Worm (Caenorhabditis elegans): ENCODE measurements around the gene str-79.

The str-79 gene

DNA sequence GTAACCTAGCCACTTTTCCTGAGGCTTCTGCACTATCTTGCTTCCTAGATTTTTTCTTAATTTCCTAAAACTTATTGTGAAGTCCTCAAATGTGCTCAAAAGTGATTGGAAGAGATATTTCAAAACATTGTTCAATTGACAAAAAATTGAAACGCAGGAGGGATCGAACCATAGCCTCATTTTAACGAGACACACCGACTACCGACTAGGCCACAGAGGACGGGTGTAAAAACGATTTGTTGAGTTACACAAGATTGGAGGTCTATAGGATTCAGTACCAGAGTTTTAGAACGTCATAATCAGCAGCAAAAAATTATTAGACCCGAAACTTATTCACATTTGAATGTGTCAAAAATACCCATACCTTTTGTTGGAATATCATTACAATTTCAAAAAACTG lies 30.4 kb upstream of the str-79 start:
- TF ChIP-seq nhr-11 (tag; optimal IDR thresholded peaks at IDR 0.05) (no peak), zag-1 (tag; optimal IDR thresholded peaks at IDR 0.05) (no peak), elt-1 (tag; optimal IDR thresholded peaks at IDR 0.05) (no peak), nhr-43 (tag; optimal IDR thresholded peaks at IDR 0.05; ENCODE audit: poor library complexity, severe bottlenecking) (no peak), unc-62 (GFP tag; optimal IDR thresholded peaks at IDR 0.05) (no peak), mdl-1 (tag; optimal IDR thresholded peaks at IDR 0.05) (no peak), fkh-10 (GFP tag; optimal IDR thresholded peaks at IDR 0.05) (no peak), nhr-77 (tag; optimal IDR thresholded peaks at IDR 0.05) (no peak), ztf-11 (tag; optimal IDR thresholded peaks at IDR 0.05) (no peak), fos-1 (tag; optimal IDR thresholded peaks at IDR 0.05) (no peak), nhr-23 (tag; optimal IDR thresholded peaks at IDR 0.05) (no peak), egl-27 (tag; optimal IDR thresholded peaks at IDR 0.05) (no peak), lin-15B (tag; optimal IDR thresholded peaks at IDR 0.05) (no peak), nhr-25 (tag; optimal IDR thresholded peaks at IDR 0.05) (no peak), tbx-2 (tag; optimal IDR thresholded peaks at IDR 0.05) (no peak), nfya-1 (tag; optimal IDR thresholded peaks at IDR 0.05; ENCODE audit: insufficient read depth) (no peak), pha-4 (tag; optimal IDR thresholded peaks at IDR 0.05) (no peak), ceh-82 (tag; optimal IDR thresholded peaks at IDR 0.05) (no peak)

DNA sequence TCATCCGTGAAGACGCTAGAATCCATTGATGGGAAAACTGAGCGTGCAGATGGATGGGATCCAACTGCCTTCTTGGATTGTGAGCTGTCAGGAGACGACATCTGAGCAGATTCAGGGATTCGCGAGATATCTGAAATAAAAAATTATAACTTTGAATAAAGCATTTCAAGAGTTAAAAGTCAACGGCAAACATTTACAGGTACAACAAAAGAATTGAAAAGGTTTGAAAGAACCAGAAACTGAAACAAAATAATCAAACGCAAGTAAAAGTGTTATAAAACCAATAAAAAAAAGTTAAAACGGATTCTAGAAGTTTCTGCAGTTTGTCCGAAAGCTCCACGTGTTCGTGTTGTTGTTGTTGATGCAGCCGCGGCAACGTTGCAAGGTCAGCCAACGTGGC lies 29.8 kb upstream of the str-79 start, which contains the start of gene Y59E1A.4:
TSS of gene Y59E1A.4 (minus strand) at position 101 of the 400 bp plus-strand sequence.
- TF ChIP-seq jun-1 (tag; optimal IDR thresholded peaks at IDR 0.05) (no peak), daf-12 (tag; optimal IDR thresholded peaks at IDR 0.05) (no peak), snpc-4 (tag; optimal IDR thresholded peaks at IDR 0.05) (no peak), nfya-1 (tag; optimal IDR thresholded peaks at IDR 0.05; ENCODE audit: insufficient read depth) (no peak), nhr-11 (tag; optimal IDR thresholded peaks at IDR 0.05) (no peak), lin-39 (tag; optimal IDR thresholded peaks at IDR 0.05) (no peak), aly-2 (tag; optimal IDR thresholded peaks at IDR 0.05) (no peak), R02D3.7 (tag; optimal IDR thresholded peaks at IDR 0.05) (no peak), unc-39 (tag; optimal IDR thresholded peaks at IDR 0.05) (no peak), eor-1 (tag; optimal IDR thresholded peaks at IDR 0.05) (no peak), hmg-11 (tag; optimal IDR thresholded peaks at IDR 0.05) (no peak)

DNA sequence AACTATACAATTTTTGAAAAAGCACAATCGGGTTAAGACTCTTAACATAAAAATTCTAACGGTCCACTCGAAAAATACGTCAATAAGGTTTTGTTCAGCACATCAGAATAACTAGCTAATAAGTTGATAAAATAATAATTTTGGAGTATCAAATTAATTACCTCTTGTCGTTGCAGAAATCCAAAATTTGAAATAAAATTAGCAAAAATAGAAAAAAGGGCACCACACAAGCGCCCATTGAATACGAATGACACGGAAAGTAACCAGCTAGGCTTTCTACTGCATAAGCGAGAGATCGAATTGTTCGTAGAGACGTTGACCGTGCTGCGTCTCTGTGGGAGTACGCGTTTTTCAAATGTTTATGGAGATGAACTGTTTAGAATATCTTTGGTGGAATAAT lies 10.6 kb upstream of the str-79 start:
- TF ChIP-seq zag-1 (tag; optimal IDR thresholded peaks at IDR 0.05) (no peak), R02D3.7 (tag; optimal IDR thresholded peaks at IDR 0.05) (no peak), ceh-16 (tag; optimal IDR thresholded peaks at IDR 0.05) (no peak), elt-1 (tag; optimal IDR thresholded peaks at IDR 0.05) (no peak), lsy-12 (tag; optimal IDR thresholded peaks at IDR 0.05) (no peak), nhr-23 (tag; optimal IDR thresholded peaks at IDR 0.05) (no peak), ceh-9 (tag; optimal IDR thresholded peaks at IDR 0.05) (no peak), elt-2 (tag; optimal IDR thresholded peaks at IDR 0.05) (no peak), fos-1 (tag; optimal IDR thresholded peaks at IDR 0.05) (no peak), mml-1 (tag; optimal IDR thresholded peaks at IDR 0.05) (no peak), nhr-11 (tag; optimal IDR thresholded peaks at IDR 0.05) (no peak), lin-39 (tag; optimal IDR thresholded peaks at IDR 0.05) (no peak), ZK546.5 (tag; optimal IDR thresholded peaks at IDR 0.05) (no peak)

DNA sequence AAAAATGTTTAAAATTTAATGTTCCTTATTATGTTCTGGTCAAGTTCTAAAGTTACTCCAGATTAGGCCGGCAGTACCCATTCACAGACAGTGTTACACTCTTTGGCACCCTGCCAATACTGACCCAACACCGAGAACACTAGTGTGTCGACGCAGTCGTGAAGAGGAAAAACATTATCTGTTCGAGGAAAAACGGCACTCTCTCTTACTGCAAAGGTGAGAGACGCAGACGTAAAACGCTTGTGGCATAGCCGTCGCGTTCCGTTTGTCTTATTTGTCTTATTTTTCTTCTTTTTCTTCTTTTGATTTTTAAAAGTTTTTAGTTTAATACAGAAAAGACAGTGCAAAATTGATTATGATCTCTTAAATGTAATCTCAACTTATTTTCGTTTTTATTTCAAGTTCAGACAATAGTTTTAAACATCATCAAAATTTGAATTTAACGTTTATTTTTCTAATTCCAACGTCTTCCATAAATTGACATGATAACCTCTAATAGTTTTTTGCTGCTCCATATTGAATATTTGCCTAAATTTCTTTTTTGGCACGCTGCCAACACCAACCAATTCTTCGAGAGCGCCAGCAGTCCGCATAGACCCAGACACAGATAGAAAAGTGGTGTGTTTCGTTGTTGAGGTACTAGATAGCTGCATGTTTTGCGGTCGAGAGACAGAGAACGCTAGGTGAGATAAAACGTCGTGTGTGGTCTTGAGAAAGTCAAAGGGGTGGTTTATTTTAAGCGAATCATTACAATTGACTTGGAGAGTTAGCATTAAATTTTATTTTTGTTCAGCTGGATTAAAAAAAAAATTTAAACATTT lies 8.6 kb upstream of the str-79 start:
- peak; percentile 15 for TF ChIP-seq nhr-23 (tag; optimal IDR thresholded peaks at IDR 0.05)
- no peak for TF ChIP-seq elt-3 (tag; optimal IDR thresholded peaks at IDR 0.05)
- TF ChIP-seq lin-39 (tag; optimal IDR thresholded peaks at IDR 0.05): no peak
- TF ChIP-seq hmg-11 (tag; optimal IDR thresholded peaks at IDR 0.05): peak; percentile 51
- TF ChIP-seq sea-2 (GFP tag; optimal IDR thresholded peaks at IDR 0.05): no peak
- TF ChIP-seq egl-27 (tag; optimal IDR thresholded peaks at IDR 0.05): no peak
- peak; percentile 12 for TF ChIP-seq pha-4 (tag; optimal IDR thresholded peaks at IDR 0.05)
- peak; percentile 36 for TF ChIP-seq nfya-1 (tag; optimal IDR thresholded peaks at IDR 0.05; ENCODE audit: insufficient read depth)
- TF ChIP-seq nhr-28 (tag; optimal IDR thresholded peaks at IDR 0.05): no peak
- TF ChIP-seq eor-1 (tag; optimal IDR thresholded peaks at IDR 0.05): no peak
- no peak for TF ChIP-seq mdl-1 (tag; optimal IDR thresholded peaks at IDR 0.05)
- peak; percentile 9 for TF ChIP-seq jun-1 (tag; optimal IDR thresholded peaks at IDR 0.05)
- TF ChIP-seq elt-2 (tag; optimal IDR thresholded peaks at IDR 0.05): peak; percentile 51
- TF ChIP-seq lin-15B (tag; optimal IDR thresholded peaks at IDR 0.05): peak; percentile 13
- TF ChIP-seq tbx-2 (tag; optimal IDR thresholded peaks at IDR 0.05): no peak

Measured in whole organism, L3 larva.